Fruit fly (Drosophila melanogaster): ENCODE data around the gene CG34159.

The CG34159 gene

dm6 chr2L:10246785-10247190 lies 42.7 kb upstream of the CG34159 start, which contains the start of gene chico (continued):
- no peak for TF ChIP-seq Rx (GFP tag; IDR thresholded peaks at IDR 0.05)
- TF ChIP-seq CG1792 (GFP tag; optimal IDR thresholded peaks at IDR 0.05) = no peak
- TF ChIP-seq Opbp (GFP tag; IDR thresholded peaks at IDR 0.05; ENCODE audit: partially characterized antibody) = no peak; the same call in 1 of the 3 replicates
- TF ChIP-seq Hr3 (GFP tag; optimal IDR thresholded peaks at IDR 0.05) = no peak
- TF ChIP-seq zen2 (GFP tag; IDR thresholded peaks at IDR 0.05; ENCODE audit: partially characterized antibody) = no peak; the same call in 2 of the 3 replicates
- no peak for TF ChIP-seq CG3407 (GFP tag; optimal IDR thresholded peaks at IDR 0.05)
- TF ChIP-seq Fer3 (tag; optimal IDR thresholded peaks at IDR 0.05) = no peak
- no peak for TF ChIP-seq CG11456 (GFP tag; IDR thresholded peaks at IDR 0.05)
- peak; percentile 97 for TF ChIP-seq pzg (GFP tag; optimal IDR thresholded peaks at IDR 0.05)
- no peak for TF ChIP-seq CG15514 (GFP tag; optimal IDR thresholded peaks at IDR 0.05)
- no peak for TF ChIP-seq CG7745 (tag; optimal IDR thresholded peaks at IDR 0.05)
- TF ChIP-seq Mes4 (GFP tag; optimal IDR thresholded peaks at IDR 0.05) = no peak
- TF ChIP-seq Deaf1 (tag; optimal IDR thresholded peaks at IDR 0.05) = no peak
- peak; percentile 68 for TF ChIP-seq pfk (GFP tag; optimal IDR thresholded peaks at IDR 0.05)
- no peak for TF ChIP-seq H2.0 (GFP tag; IDR thresholded peaks at IDR 0.05)
- no peak for TF ChIP-seq CG11723 (GFP tag; optimal IDR thresholded peaks at IDR 0.05)
- no peak for TF ChIP-seq ash1 (GFP tag; optimal IDR thresholded peaks at IDR 0.05)
- no peak for TF ChIP-seq vfl (GFP tag; optimal IDR thresholded peaks at IDR 0.05)
- no peak for TF ChIP-seq Nf-YC (tag; optimal IDR thresholded peaks at IDR 0.05)
- TF ChIP-seq Ravus (GFP tag; IDR thresholded peaks at IDR 0.05) = no peak
- TF ChIP-seq usp (GFP tag; optimal IDR thresholded peaks at IDR 0.05) = no peak
- no peak for TF ChIP-seq chn (GFP tag; optimal IDR thresholded peaks at IDR 0.05)
- no peak for TF ChIP-seq Usf (GFP tag; optimal IDR thresholded peaks at IDR 0.05)
- TF ChIP-seq CG11398 (GFP tag; optimal IDR thresholded peaks at IDR 0.05) = no peak
- TF ChIP-seq sqz (GFP tag; optimal IDR thresholded peaks at IDR 0.05) = no peak
- no peak for TF ChIP-seq Adf1 (GFP tag; IDR thresholded peaks at IDR 0.05)
- TF ChIP-seq tin (GFP tag; optimal IDR thresholded peaks at IDR 0.05) = no peak
- no peak for TF ChIP-seq fd96Cb (tag; optimal IDR thresholded peaks at IDR 0.05)
- no peak for TF ChIP-seq zfh2 (GFP tag; optimal IDR thresholded peaks at IDR 0.05)
- no peak for TF ChIP-seq CG6689 (GFP tag; IDR thresholded peaks at IDR 0.05)
- no peak for TF ChIP-seq CG8089 (GFP tag; optimal IDR thresholded peaks at IDR 0.05)
- TF ChIP-seq Poxn (GFP tag; IDR thresholded peaks at IDR 0.05) = no peak
- peak; percentile 35; the same call in 1 of the 2 replicates for TF ChIP-seq CG42726 (GFP tag; IDR thresholded peaks at IDR 0.05; ENCODE audit: partially characterized antibody)
- no peak for TF ChIP-seq ase (GFP tag; IDR thresholded peaks at IDR 0.05)
- no peak for TF ChIP-seq Sry-β (GFP tag; optimal IDR thresholded peaks at IDR 0.05)
- TF ChIP-seq CG10209 (GFP tag; optimal IDR thresholded peaks at IDR 0.05) = no peak
- no peak for TF ChIP-seq CG4820 (GFP tag; optimal IDR thresholded peaks at IDR 0.05)
- TF ChIP-seq Dad (GFP tag; optimal IDR thresholded peaks at IDR 0.05) = no peak
- TF ChIP-seq H15 (GFP tag; IDR thresholded peaks at IDR 0.05) = no peak
- TF ChIP-seq CG30020 (tag; optimal IDR thresholded peaks at IDR 0.05) = peak; percentile 91
- no peak for TF ChIP-seq slp2 (GFP tag; optimal IDR thresholded peaks at IDR 0.05)
- TF ChIP-seq gsb-n (tag; optimal IDR thresholded peaks at IDR 0.05) = no peak
- TF ChIP-seq Stat92E (GFP tag; optimal IDR thresholded peaks at IDR 0.05) = peak in 1 of 3 experiments; percentile 17
- TF ChIP-seq TFAM (GFP tag; optimal IDR thresholded peaks at IDR 0.05) = no peak
- no peak for TF ChIP-seq Nf-YA (GFP tag; IDR thresholded peaks at IDR 0.05)
- TF ChIP-seq CG14014 (GFP tag; IDR thresholded peaks at IDR 0.05) = no peak
- no peak for TF ChIP-seq tna (GFP tag; IDR thresholded peaks at IDR 0.05; ENCODE audit: partially characterized antibody)
- TF ChIP-seq twi (tag; optimal IDR thresholded peaks at IDR 0.05) = peak; percentile 19
- TF ChIP-seq CG10959 (GFP tag; IDR thresholded peaks at IDR 0.05) = no peak
- no peak for TF ChIP-seq Ets65A (GFP tag)
- no peak for TF ChIP-seq tup (GFP tag; optimal IDR thresholded peaks at IDR 0.05)
- TF ChIP-seq ewg (GFP tag; optimal IDR thresholded peaks at IDR 0.05) = no peak

Data from whole organism, embryonic.